Worm (Caenorhabditis elegans): ENCODE data around the gene hrpk-2.

The hrpk-2 gene

ce11 chrIII:7977224-7977623 is 9.7 kb upstream of the hrpk-2 start (continued):
- TF ChIP-seq skn-1 (tag; optimal IDR thresholded peaks at IDR 0.05) = no peak
- TF ChIP-seq mdl-1 (tag; optimal IDR thresholded peaks at IDR 0.05) = no peak
- TF ChIP-seq zip-11 (GFP tag; IDR thresholded peaks at IDR 0.05) = no peak

DNA sequence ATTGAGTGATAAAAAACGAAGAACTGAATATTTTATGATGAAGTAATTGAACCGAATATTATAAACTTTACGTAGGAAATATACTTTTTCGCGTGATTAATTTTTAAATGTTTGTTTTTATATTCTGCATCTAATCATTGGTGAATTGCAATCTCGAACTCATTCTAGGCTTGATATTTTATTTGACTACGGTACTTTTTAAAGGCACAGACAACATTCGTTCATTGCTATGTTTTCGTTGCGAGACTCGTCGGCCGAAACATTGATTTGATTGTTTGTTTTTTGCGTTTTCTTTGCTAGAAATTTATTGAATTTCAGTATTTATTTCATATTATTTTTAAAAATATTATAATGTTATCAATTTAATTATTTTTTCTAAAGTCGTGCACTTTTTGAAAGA is 9.1 kb upstream of the hrpk-2 start, which contains the start of gene C06G4.4:
Gene C06G4.4, minus strand, starts transcription at position 36 of the 400 bp plus-strand sequence.
- TF ChIP-seq nhr-11 (tag; optimal IDR thresholded peaks at IDR 0.05) (no peak), F44E2.7 (GFP tag; IDR thresholded peaks at IDR 0.05) (no peak), ZK546.5 (tag; optimal IDR thresholded peaks at IDR 0.05) (no peak), hmg-1.1 (GFP tag; IDR thresholded peaks at IDR 0.05) (no peak), jun-1 (tag; optimal IDR thresholded peaks at IDR 0.05) (no peak), pha-4 (GFP tag; IDR thresholded peaks at IDR 0.05) (no peak), pha-4 (tag; optimal IDR thresholded peaks at IDR 0.05) (no peak), ztf-11 (tag; optimal IDR thresholded peaks at IDR 0.05) (no peak), dmd-8 (GFP tag; IDR thresholded peaks at IDR 0.05) (no peak), zip-2 (tag; optimal IDR thresholded peaks at IDR 0.05) (no peak), ceh-32 (tag; optimal IDR thresholded peaks at IDR 0.05; ENCODE audit: poor library complexity) (no peak), lin-39 (tag; optimal IDR thresholded peaks at IDR 0.05) (no peak), unc-130 (GFP tag; optimal IDR thresholded peaks at IDR 0.05) (no peak), D1046.2 (GFP tag; IDR thresholded peaks at IDR 0.05) (no peak)

DNA sequence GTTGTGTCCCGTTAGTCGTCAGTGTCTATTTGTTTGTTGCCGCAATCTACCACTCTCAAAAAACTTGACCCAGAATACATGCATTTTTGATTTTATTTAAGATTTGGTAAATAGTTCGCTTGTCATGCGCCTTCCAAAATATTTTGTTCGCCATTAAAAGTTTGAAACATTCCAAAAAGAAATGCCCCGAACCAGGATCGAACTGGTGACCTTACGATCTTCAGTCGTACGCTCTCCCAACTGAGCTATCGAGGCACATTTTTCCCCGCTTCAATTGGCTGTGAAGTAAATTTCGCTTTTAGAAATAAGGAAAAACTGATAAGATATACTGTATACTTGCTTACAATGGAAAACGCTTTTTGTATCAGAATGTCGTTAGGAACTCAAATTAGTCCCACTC is 8.6 kb upstream of the hrpk-2 start:
- TF ChIP-seq hlh-30 (tag; optimal IDR thresholded peaks at IDR 0.05; ENCODE audit: insufficient read depth) (peak; percentile 0), unc-39 (tag; optimal IDR thresholded peaks at IDR 0.05) (no peak), mdt-29 (GFP tag; IDR thresholded peaks at IDR 0.05) (no peak), zag-1 (tag; optimal IDR thresholded peaks at IDR 0.05) (no peak), egl-43 (GFP tag; IDR thresholded peaks at IDR 0.05) (0 out of 2 replicates have a peak, but pooled peaks have one; percentile 60), attf-4 (tag; optimal IDR thresholded peaks at IDR 0.05) (no peak), daf-8 (GFP tag; IDR thresholded peaks at IDR 0.05) (no peak), zip-2 (tag; optimal IDR thresholded peaks at IDR 0.05) (no peak), hlh-11 (tag; optimal IDR thresholded peaks at IDR 0.05) (no peak), unc-62 (GFP tag; optimal IDR thresholded peaks at IDR 0.05 in 1 of 2) (peak in 1 of 2 experiments; percentile 57), unc-62 (tag; optimal IDR thresholded peaks at IDR 0.05) (no peak), fos-1 (tag; optimal IDR thresholded peaks at IDR 0.05) (no peak), ctbp-1 (GFP tag; IDR thresholded peaks at IDR 0.05) (0 out of 2 replicates have a peak, but pooled peaks have one; percentile 19), madf-5 (GFP tag; IDR thresholded peaks at IDR 0.05) (no peak), lir-3 (tag; optimal IDR thresholded peaks at IDR 0.05) (no peak), lin-15B (tag; optimal IDR thresholded peaks at IDR 0.05) (no peak), tag-97 (GFP tag; IDR thresholded peaks at IDR 0.05) (no peak), F44E2.7 (GFP tag; IDR thresholded peaks at IDR 0.05) (0 out of 2 replicates have a peak, but pooled peaks have one; percentile 45), madf-9 (GFP tag; conservative IDR thresholded peaks at IDR 0.05) (peak; percentile 38; the same call in 1 of the 2 replicates), ceh-82 (tag; optimal IDR thresholded peaks at IDR 0.05) (no peak), nhr-76 (tag; optimal IDR thresholded peaks at IDR 0.05) (no peak), lin-39 (tag; optimal IDR thresholded peaks at IDR 0.05) (no peak), arid-1 (GFP tag; conservative IDR thresholded peaks at IDR 0.05) (0 out of 2 replicates have a peak, but pooled peaks have one; percentile 13), ceh-28 (tag; optimal IDR thresholded peaks at IDR 0.05) (no peak), zip-11 (GFP tag; IDR thresholded peaks at IDR 0.05) (no peak), spr-3 (GFP tag; optimal IDR thresholded peaks at IDR 0.05) (no peak), php-3 (GFP tag; IDR thresholded peaks at IDR 0.05) (no peak), unc-130 (GFP tag; optimal IDR thresholded peaks at IDR 0.05) (no peak), nhr-237 (tag; optimal IDR thresholded peaks at IDR 0.05) (no peak), aha-1 (tag) (peak; percentile 60), F26F4.8 (GFP tag; conservative IDR thresholded peaks at IDR 0.05) (no peak), T26A8.4 (GFP tag; IDR thresholded peaks at IDR 0.05) (no peak), hif-1 (tag; optimal IDR thresholded peaks at IDR 0.05) (no peak), daf-16 (GFP tag; optimal IDR thresholded peaks at IDR 0.05) (no peak), daf-16 (tag; optimal IDR thresholded peaks at IDR 0.05) (peak; percentile 15), ceh-20 (GFP tag; IDR thresholded peaks at IDR 0.05) (peak; percentile 31; the same call in 1 of the 2 replicates), ztf-7 (tag; optimal IDR thresholded peaks at IDR 0.05) (no peak), egl-27 (tag; optimal IDR thresholded peaks at IDR 0.05) (no peak)
